Worm (Caenorhabditis elegans) whole organism, L4 larva: ENCODE data around the gene M176.5.

Experiments
- T26A8.4 ChIP-seq: fragments of 200-800 bp; sonication (Bioruptor generic); IDR thresholded peaks from 2 replicates; pipeline ENCODE4 v1.3.6; 2022; ENCODE audit warnings: missing genetic modification characterization, missing compliant biosample characterization
- ZK546.5 ChIP-seq, 2 experiments: sonication (generic microtip); optimal IDR thresholded peaks; 2 replicates each; lab custom pipeline; 2017; ENCODE audit warnings: missing biosample characterization in 2 of 2, missing genetic modification characterization in 2 of 2
- ama-1 ChIP-seq: fragments of 150-350 bp; optimal IDR thresholded peaks from 2 replicates; lab custom pipeline; 2014; ENCODE audit warnings: inconsistent platforms, mixed read lengths
- ces-1 ChIP-seq: fragments of 150-350 bp; sonication (generic microtip); optimal IDR thresholded peaks from 4 replicates; lab custom pipeline; 2014; ENCODE audit warnings: missing biosample characterization, missing genetic modification reagents, missing genetic modification characterization
- dmd-6 ChIP-seq: fragments of 200-800 bp; sonication (Bioruptor generic); IDR thresholded peaks from 2 replicates; pipeline ENCODE4 v1.3.6; 2022; ENCODE audit warnings: missing genetic modification reagents, missing genetic modification characterization, missing compliant biosample characterization
- hif-1 ChIP-seq, 2 experiments: sonication (generic microtip); optimal IDR thresholded peaks; 2 replicates each; lab custom pipeline; 2016 to 2017; ENCODE audit warnings: missing compliant biosample characterization in 2 of 2, missing genetic modification characterization in 2 of 2, missing genetic modification reagents in 2 of 2, missing genotype in 2 of 2, mild to moderate bottlenecking in 1 of 2
- lin-1 ChIP-seq: fragments of 200-800 bp; sonication (Bioruptor generic); IDR thresholded peaks from 2 replicates; pipeline ENCODE4 v1.3.6; 2022; ENCODE audit warnings: missing genetic modification reagents, missing genetic modification characterization, missing compliant biosample characterization
- lir-3 ChIP-seq: sonication (generic microtip); optimal IDR thresholded peaks from 2 replicates; lab custom pipeline; 2016; ENCODE audit warnings: mild to moderate bottlenecking, missing genetic modification characterization, missing compliant biosample characterization
- nhr-76 ChIP-seq: fragments of 150-350 bp; optimal IDR thresholded peaks from 2 replicates; lab custom pipeline; 2014; ENCODE audit warnings: missing biosample characterization, missing genetic modification characterization
- nhr-77 ChIP-seq: fragments of 150-350 bp; optimal IDR thresholded peaks from 2 replicates; lab custom pipeline; 2014; ENCODE audit warnings: missing biosample characterization, missing genetic modification characterization
- pha-4 ChIP-seq, 2 experiments: fragments of 150-350 bp in 1 of 2; fragments of 200-800 bp in 1 of 2; sonication (Bioruptor generic) in 1 of 2; IDR thresholded peaks in 1 of 2; optimal IDR thresholded peaks in 1 of 2; 2 replicates each; pipeline versions ENCODE4 v1.3.6 to Lab custom; 2014 to 2022; ENCODE audit warnings: missing genetic modification characterization in 2 of 2, missing genetic modification reagents in 2 of 2, missing biosample characterization in 1 of 2, missing compliant biosample characterization in 1 of 2
- saeg-2 ChIP-seq: fragments of 200-800 bp; sonication (Bioruptor generic); IDR thresholded peaks from 2 replicates; pipeline ENCODE4 v1.3.6; 2022; ENCODE audit warnings: missing genetic modification reagents, missing genetic modification characterization, missing compliant biosample characterization
- tra-1 ChIP-seq: fragments of 200-800 bp; sonication (Bioruptor generic); IDR thresholded peaks from 2 replicates; pipeline ENCODE4 v1.3.6; 2022; ENCODE audit warnings: missing genetic modification reagents, missing genetic modification characterization, missing compliant biosample characterization
- unc-130 ChIP-seq: sonication (generic microtip); optimal IDR thresholded peaks from 2 replicates; lab custom pipeline; 2016; ENCODE audit warnings: missing genetic modification reagents, missing genetic modification characterization, missing compliant biosample characterization

- no peak for TF ChIP-seq hif-1 (tag; optimal IDR thresholded peaks at IDR 0.05; lab: Kevin White, UChicago)
- no peak for TF ChIP-seq unc-130
- TF ChIP-seq T26A8.4: no peak
- TF ChIP-seq ZK546.5 (tag; optimal IDR thresholded peaks at IDR 0.05; lab: Kevin White, UChicago): no peak
- TF ChIP-seq ces-1 (GFP tag; lab: Kevin White, UChicago): no peak
- no peak for TF ChIP-seq tra-1
- TF ChIP-seq nhr-76 (tag; lab: Kevin White, UChicago): no peak
- no peak for TF ChIP-seq saeg-2 (GFP tag; lab: Robert Waterston, UW)
- no peak for TF ChIP-seq ama-1 (lab: Kevin White, UChicago)
- TF ChIP-seq dmd-6 (GFP tag; lab: Robert Waterston, UW): no peak
- no peak for TF ChIP-seq lin-1 (GFP tag; lab: Robert Waterston, UW)
- no peak for TF ChIP-seq nhr-77
- no peak for TF ChIP-seq lir-3 (tag; lab: Kevin White, UChicago)
- TF ChIP-seq pha-4 (GFP tag; IDR thresholded peaks at IDR 0.05; lab: Robert Waterston, UW): no peak
- no peak for TF ChIP-seq pha-4 (tag; optimal IDR thresholded peaks at IDR 0.05; lab: Kevin White, UChicago)
These were observed 38.6 kb upstream of the M176.5 start, which contains the start of gene chil-22 for ce11 chrII:9466095-9466494.
